Fruit fly (Drosophila melanogaster): ENCODE data around the gene CG6310.

The CG6310 gene

dm6 chr3L:11046559-11046958 lies 23.1 kb downstream of the CG6310 start:
- no peak for TF ChIP-seq pan (optimal IDR thresholded peaks at IDR 0.05)
- TF ChIP-seq usp (GFP tag; optimal IDR thresholded peaks at IDR 0.05), result no peak
- TF ChIP-seq EcR (GFP tag; optimal IDR thresholded peaks at IDR 0.05), result no peak
- TF ChIP-seq psq (optimal IDR thresholded peaks at IDR 0.05), result no peak
- TF ChIP-seq CG8478 (optimal IDR thresholded peaks at IDR 0.05), result no peak
- TF ChIP-seq Dll (optimal IDR thresholded peaks at IDR 0.05), result no peak

dm6 chr3L:11045009-11045408 lies 24.7 kb downstream of the CG6310 start:
- no peak for TF ChIP-seq pan (optimal IDR thresholded peaks at IDR 0.05)

- no peak for TF ChIP-seq usp (GFP tag; optimal IDR thresholded peaks at IDR 0.05)
- no peak for TF ChIP-seq Dll (optimal IDR thresholded peaks at IDR 0.05)
- TF ChIP-seq EcR (GFP tag; optimal IDR thresholded peaks at IDR 0.05), result no peak
- no peak for TF ChIP-seq pan (optimal IDR thresholded peaks at IDR 0.05)
- no peak for TF ChIP-seq psq (optimal IDR thresholded peaks at IDR 0.05)
- TF ChIP-seq CG8478 (optimal IDR thresholded peaks at IDR 0.05), result no peak
These were observed 26.0 kb downstream of the CG6310 start for dm6 chr3L:11043650-11044049.

dm6 chr3L:11041193-11041592 lies 28.5 kb downstream of the CG6310 start:
- TF ChIP-seq psq (optimal IDR thresholded peaks at IDR 0.05) (no peak), Dll (optimal IDR thresholded peaks at IDR 0.05) (no peak), CG8478 (optimal IDR thresholded peaks at IDR 0.05) (no peak), usp (GFP tag; optimal IDR thresholded peaks at IDR 0.05) (no peak), EcR (GFP tag; optimal IDR thresholded peaks at IDR 0.05) (no peak), pan (optimal IDR thresholded peaks at IDR 0.05) (no peak)

dm6 chr3L:11035039-11035438 lies 34.6 kb downstream of the CG6310 start:
- TF ChIP-seq psq (optimal IDR thresholded peaks at IDR 0.05), result no peak
- no peak for TF ChIP-seq EcR (GFP tag; optimal IDR thresholded peaks at IDR 0.05)
- TF ChIP-seq usp (GFP tag; optimal IDR thresholded peaks at IDR 0.05), result no peak
- TF ChIP-seq pan (optimal IDR thresholded peaks at IDR 0.05), result no peak
- TF ChIP-seq Dll (optimal IDR thresholded peaks at IDR 0.05), result no peak
- no peak for TF ChIP-seq CG8478 (optimal IDR thresholded peaks at IDR 0.05)

dm6 chr3L:11033327-11033975 lies 36.2 kb downstream of the CG6310 start:
- no peak for TF ChIP-seq usp (GFP tag; optimal IDR thresholded peaks at IDR 0.05)
- TF ChIP-seq EcR (GFP tag; optimal IDR thresholded peaks at IDR 0.05), result no peak
- TF ChIP-seq psq (optimal IDR thresholded peaks at IDR 0.05), result no peak
- TF ChIP-seq pan (optimal IDR thresholded peaks at IDR 0.05), result no peak
- TF ChIP-seq CG8478 (optimal IDR thresholded peaks at IDR 0.05), result no peak
- no peak for TF ChIP-seq Dll (optimal IDR thresholded peaks at IDR 0.05)

dm6 chr3L:11031784-11032183 lies 37.9 kb downstream of the CG6310 start:
- TF ChIP-seq EcR (GFP tag; optimal IDR thresholded peaks at IDR 0.05) (no peak), pan (optimal IDR thresholded peaks at IDR 0.05) (no peak), CG8478 (optimal IDR thresholded peaks at IDR 0.05) (no peak), usp (GFP tag; optimal IDR thresholded peaks at IDR 0.05) (no peak), Dll (optimal IDR thresholded peaks at IDR 0.05) (no peak), psq (optimal IDR thresholded peaks at IDR 0.05) (no peak)

- no peak for TF ChIP-seq EcR (GFP tag; optimal IDR thresholded peaks at IDR 0.05)
- TF ChIP-seq CG8478 (optimal IDR thresholded peaks at IDR 0.05), result no peak
- TF ChIP-seq usp (GFP tag; optimal IDR thresholded peaks at IDR 0.05), result no peak
These were observed 42.4 kb downstream of the CG6310 start, which contains the start of gene CG32081 for dm6 chr3L:11027279-11027678. TSS of gene CG32081 (plus strand) at chr3L:11027579.

- TF ChIP-seq Dll (optimal IDR thresholded peaks at IDR 0.05), result no peak
- no peak for TF ChIP-seq EcR (GFP tag; optimal IDR thresholded peaks at IDR 0.05)
- TF ChIP-seq pan (optimal IDR thresholded peaks at IDR 0.05), result no peak
- TF ChIP-seq usp (GFP tag; optimal IDR thresholded peaks at IDR 0.05), result no peak
- no peak for TF ChIP-seq CG8478 (optimal IDR thresholded peaks at IDR 0.05)
- TF ChIP-seq psq (optimal IDR thresholded peaks at IDR 0.05), result no peak
These were observed 44.4 kb downstream of the CG6310 start, which contains the start of gene CG32079 for dm6 chr3L:11025261-11025660. TSS of gene CG32079 (plus strand) at chr3L:11025561.

dm6 chr3L:11023235-11023634 lies 46.4 kb downstream of the CG6310 start, which contains the start of gene Fad2:
TSS of gene Fad2 (plus strand) at chr3L:11023535.
- no peak for TF ChIP-seq CG8478 (optimal IDR thresholded peaks at IDR 0.05)
- TF ChIP-seq pan (optimal IDR thresholded peaks at IDR 0.05), result no peak
- TF ChIP-seq psq (optimal IDR thresholded peaks at IDR 0.05), result no peak
- TF ChIP-seq EcR (GFP tag; optimal IDR thresholded peaks at IDR 0.05), result no peak
- TF ChIP-seq usp (GFP tag; optimal IDR thresholded peaks at IDR 0.05), result no peak
- no peak for TF ChIP-seq Dll (optimal IDR thresholded peaks at IDR 0.05)

- TF ChIP-seq CG8478 (optimal IDR thresholded peaks at IDR 0.05) (no peak), EcR (GFP tag; optimal IDR thresholded peaks at IDR 0.05) (no peak), Dll (optimal IDR thresholded peaks at IDR 0.05) (peak; percentile 19)
These were observed 47.7 kb downstream of the CG6310 start for dm6 chr3L:11021958-11022357.

- TF ChIP-seq EcR (GFP tag; optimal IDR thresholded peaks at IDR 0.05) (no peak), psq (optimal IDR thresholded peaks at IDR 0.05) (no peak), Dll (optimal IDR thresholded peaks at IDR 0.05) (no peak), usp (GFP tag; optimal IDR thresholded peaks at IDR 0.05) (no peak), pan (optimal IDR thresholded peaks at IDR 0.05) (no peak), CG8478 (optimal IDR thresholded peaks at IDR 0.05) (no peak)
These were observed 49.6 kb downstream of the CG6310 start for dm6 chr3L:11020058-11020457.
